1 fruit fly cellular context compared by ENCODE assay signal in the genomic region with DNA sequence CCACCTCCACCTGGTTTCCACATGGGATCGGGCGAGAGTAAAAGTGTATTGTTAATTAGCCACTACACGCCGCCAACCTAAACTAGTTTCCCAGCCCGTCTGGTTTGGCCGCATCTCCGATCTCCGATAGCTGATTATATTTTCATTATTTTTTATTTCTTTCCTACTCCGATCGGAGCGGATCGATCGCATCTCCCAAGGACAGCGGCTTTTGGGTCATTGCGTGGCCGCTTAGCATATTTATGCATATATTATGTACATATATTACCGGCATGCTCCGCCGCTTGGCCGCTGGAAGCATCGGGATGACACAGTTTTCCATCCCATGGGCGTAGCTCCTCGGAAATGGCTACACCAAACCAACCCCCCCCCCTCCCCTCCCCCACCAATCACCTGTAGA.
A peak's percentile ranks its signal among the peaks of the same experiment; 100 is the strongest.
TF ChIP-seq lines count a peak whose summit lies in the region.

No protein-coding gene starts in this region.

TF ChIP-seq in whole organism, embryonic, 481 proteins besides CTCF, POLR2A, EP300 and RAD21 (continued from another document):
- no peak for TF ChIP-seq sr (GFP tag; IDR thresholded peaks at IDR 0.05; lab: Robert Waterston, UW)
- peak; percentile 47 for TF ChIP-seq Vsx1 (GFP tag; optimal IDR thresholded peaks at IDR 0.05; lab: Kevin White, UChicago)
- no peak for TF ChIP-seq CG13296 (GFP tag; optimal IDR thresholded peaks at IDR 0.05; lab: Kevin White, UChicago)
- TF ChIP-seq CG11560 (tag; IDR thresholded peaks at IDR 0.05; lab: Robert Waterston, UW): no peak
- no peak for TF ChIP-seq mld (GFP tag; IDR thresholded peaks at IDR 0.05; lab: Robert Waterston, UW; ENCODE audit: partially characterized antibody)
- TF ChIP-seq unpg (GFP tag; optimal IDR thresholded peaks at IDR 0.05; lab: Kevin White, UChicago): no peak
- no peak for TF ChIP-seq CG10274 (GFP tag; optimal IDR thresholded peaks at IDR 0.05; lab: Kevin White, UChicago)
- TF ChIP-seq wdn (GFP tag; IDR thresholded peaks at IDR 0.05; lab: Robert Waterston, UW): no peak
- no peak for TF ChIP-seq shn (GFP tag; optimal IDR thresholded peaks at IDR 0.05; lab: Kevin White, UChicago)
- TF ChIP-seq CG13894 (tag; optimal IDR thresholded peaks at IDR 0.05; lab: Kevin White, UChicago): peak; percentile 94
- TF ChIP-seq vvl (GFP tag; IDR thresholded peaks at IDR 0.05; lab: Robert Waterston, UW): peak; percentile 96
